Worm (Caenorhabditis elegans): ENCODE measurements around the gene F59A6.2.

The F59A6.2 gene

ce11 chrII:4993530-4994192 is 20.8 kb upstream of the F59A6.2 start, which contains the start of the genes eif-1 and vps-24:
eif-1 (minus strand) TSS chrII:4993580.
vps-24 (plus strand) TSS chrII:4993998.
- peak; percentile 6 for TF ChIP-seq nhr-237 (tag; optimal IDR thresholded peaks at IDR 0.05)
- peak; percentile 29 for TF ChIP-seq lsy-2 (tag; optimal IDR thresholded peaks at IDR 0.05)
- no peak for TF ChIP-seq mls-2 (tag; optimal IDR thresholded peaks at IDR 0.05)
- no peak for TF ChIP-seq unc-62 (GFP tag; optimal IDR thresholded peaks at IDR 0.05)
- TF ChIP-seq mep-1 (tag; optimal IDR thresholded peaks at IDR 0.05): no peak
- peak; percentile 77 for TF ChIP-seq ces-1 (GFP tag; optimal IDR thresholded peaks at IDR 0.05)
- no peak for TF ChIP-seq ham-2 (GFP tag; optimal IDR thresholded peaks at IDR 0.05)
- peak; percentile 2 for TF ChIP-seq lin-13 (tag; optimal IDR thresholded peaks at IDR 0.05)

ce11 chrII:4994939-4995338 is 19.6 kb upstream of the F59A6.2 start, which contains the start of gene rnh-1.0:
rnh-1.0 (plus strand) TSS chrII:4995327.
- TF ChIP-seq nhr-76 (tag; optimal IDR thresholded peaks at IDR 0.05) (no peak), nhr-12 (tag; optimal IDR thresholded peaks at IDR 0.05) (no peak), mep-1 (tag; optimal IDR thresholded peaks at IDR 0.05) (no peak), ces-1 (GFP tag; optimal IDR thresholded peaks at IDR 0.05) (no peak)

ce11 chrII:4998657-4999056 is 15.8 kb upstream of the F59A6.2 start, which contains the start of gene F59A6.11:
F59A6.11 (minus strand) TSS chrII:4998757.
- no peak for TF ChIP-seq elt-3 (tag; optimal IDR thresholded peaks at IDR 0.05)
- TF ChIP-seq tbx-8 (GFP tag; optimal IDR thresholded peaks at IDR 0.05): no peak

- no peak for TF ChIP-seq ceh-43 (GFP tag; optimal IDR thresholded peaks at IDR 0.05)
- TF ChIP-seq nhr-237 (tag; optimal IDR thresholded peaks at IDR 0.05): peak; percentile 86
- TF ChIP-seq lin-13 (tag; optimal IDR thresholded peaks at IDR 0.05): peak; percentile 53
Measured at ce11 chrII:4999122-4999521, 15.4 kb upstream of the F59A6.2 start, which contains the start of gene citk-2. citk-2 (plus strand) TSS chrII:4999520.

- TF ChIP-seq unc-120 (tag; optimal IDR thresholded peaks at IDR 0.05; ENCODE audit: poor library complexity, severe bottlenecking) (no peak), lsy-2 (tag; optimal IDR thresholded peaks at IDR 0.05) (no peak), nhr-76 (tag; optimal IDR thresholded peaks at IDR 0.05) (no peak), ces-1 (GFP tag; optimal IDR thresholded peaks at IDR 0.05) (no peak), ceh-43 (GFP tag; optimal IDR thresholded peaks at IDR 0.05) (no peak), cnd-1 (tag; optimal IDR thresholded peaks at IDR 0.05) (no peak), lin-32 (GFP tag; optimal IDR thresholded peaks at IDR 0.05) (no peak), zip-8 (tag; optimal IDR thresholded peaks at IDR 0.05) (no peak), ham-2 (GFP tag; optimal IDR thresholded peaks at IDR 0.05) (no peak), snpc-4 (tag; optimal IDR thresholded peaks at IDR 0.05) (no peak), sptf-1 (tag; optimal IDR thresholded peaks at IDR 0.05) (no peak), hlh-1 (tag; optimal IDR thresholded peaks at IDR 0.05) (no peak), elt-3 (tag; optimal IDR thresholded peaks at IDR 0.05) (no peak), mab-5 (tag; optimal IDR thresholded peaks at IDR 0.05) (no peak), pha-4 (tag; optimal IDR thresholded peaks at IDR 0.05) (no peak)
Measured at ce11 chrII:5001866-5002265, 12.6 kb upstream of the F59A6.2 start.

ce11 chrII:5003660-5004059 is 10.8 kb upstream of the F59A6.2 start, which contains the start of gene F59A6.10:
F59A6.10 (plus strand) TSS chrII:5003960.
- no peak for TF ChIP-seq ceh-39 (tag; optimal IDR thresholded peaks at IDR 0.05)
- no peak for TF ChIP-seq cnd-1 (tag; optimal IDR thresholded peaks at IDR 0.05)
- no peak for TF ChIP-seq lin-13 (tag; optimal IDR thresholded peaks at IDR 0.05)
- no peak for TF ChIP-seq ham-2 (GFP tag; optimal IDR thresholded peaks at IDR 0.05)

ce11 chrII:5004781-5005180 is 9.7 kb upstream of the F59A6.2 start, which contains the start of gene F59A6.4:
F59A6.4 (plus strand) TSS chrII:5005081.
- TF ChIP-seq unc-120 (tag; optimal IDR thresholded peaks at IDR 0.05; ENCODE audit: poor library complexity, severe bottlenecking): no peak
- no peak for TF ChIP-seq nhr-237 (tag; optimal IDR thresholded peaks at IDR 0.05)
- TF ChIP-seq M03D4.4 (tag; optimal IDR thresholded peaks at IDR 0.05): no peak
- TF ChIP-seq mep-1 (tag; optimal IDR thresholded peaks at IDR 0.05): no peak
- TF ChIP-seq ceh-83 (GFP tag; optimal IDR thresholded peaks at IDR 0.05): no peak
- no peak for TF ChIP-seq elt-1 (tag; optimal IDR thresholded peaks at IDR 0.05; ENCODE audit: borderline replicate concordance, insufficient read depth)
- TF ChIP-seq ces-1 (GFP tag; optimal IDR thresholded peaks at IDR 0.05): no peak
- no peak for TF ChIP-seq snpc-4 (tag; optimal IDR thresholded peaks at IDR 0.05)
- no peak for TF ChIP-seq elt-3 (tag; optimal IDR thresholded peaks at IDR 0.05)
- TF ChIP-seq nhr-28 (tag; optimal IDR thresholded peaks at IDR 0.05): no peak
